Worm (Caenorhabditis elegans) whole organism, late embryonic: ENCODE data around the gene sru-45.

Source experiments
- ama-1 ChIP-seq: fragments of 150-350 bp; optimal IDR thresholded peaks from 2 replicates; lab custom pipeline; 2014
- ceh-22 ChIP-seq: sonication (generic microtip); optimal IDR thresholded peaks from 2 replicates; lab custom pipeline; 2017; ENCODE audit warnings: missing biosample characterization, missing genetic modification characterization
- ceh-31 ChIP-seq: sonication (generic microtip); optimal IDR thresholded peaks from 2 replicates; lab custom pipeline; 2016; ENCODE audit warnings: missing genetic modification characterization, missing compliant biosample characterization
- ceh-6 ChIP-seq: fragments of 200-800 bp; sonication (Bioruptor generic); optimal IDR thresholded peaks from 2 replicates; lab custom pipeline; 2018; ENCODE audit warnings: mild to moderate bottlenecking, missing genetic modification characterization, missing compliant biosample characterization
- dmd-4 ChIP-seq: sonication (generic microtip); optimal IDR thresholded peaks from 2 replicates; lab custom pipeline; 2016; ENCODE audit warnings: borderline replicate concordance, missing genetic modification characterization, missing compliant biosample characterization
- pqm-1 ChIP-seq: sonication (generic microtip); optimal IDR thresholded peaks from 2 replicates; lab custom pipeline; 2016; ENCODE audit warnings: missing genetic modification characterization, missing compliant biosample characterization
- ref-2 ChIP-seq: sonication (generic microtip); optimal IDR thresholded peaks from 2 replicates; lab custom pipeline; 2016; ENCODE audit warnings: missing genetic modification characterization, missing compliant biosample characterization
- unc-86 ChIP-seq: sonication (generic microtip); optimal IDR thresholded peaks from 2 replicates; lab custom pipeline; 2016; ENCODE audit warnings: missing genetic modification characterization, missing compliant biosample characterization

ce11 chrV:16596102-16596501 is 30.4 kb downstream of the sru-45 start:
- TF ChIP-seq ref-2 (tag; lab: Kevin White, UChicago) = no peak
- TF ChIP-seq ama-1 = no peak
- no peak for TF ChIP-seq ceh-6 (GFP tag; lab: Kevin White, UChicago)
- TF ChIP-seq pqm-1 (tag; lab: Kevin White, UChicago) = no peak
- no peak for TF ChIP-seq ceh-31
- no peak for TF ChIP-seq ceh-22
- no peak for TF ChIP-seq dmd-4 (tag; lab: Kevin White, UChicago)
- TF ChIP-seq unc-86 (tag; lab: Kevin White, UChicago) = no peak
